Fruit fly (Drosophila melanogaster) Kc167 (cell line): ENCODE results near the gene msd5.

Experiments used
- h ChIP-seq: fragments of >200 bp; optimal IDR thresholded peaks from 3 replicates; lab custom pipeline; 2018; ENCODE audit warnings: missing external identifiers
- psq ChIP-seq: fragments of >200 bp; optimal IDR thresholded peaks from 2 replicates; lab custom pipeline; 2017; ENCODE audit warnings: missing external identifiers
- ttk ChIP-seq: sonication (Bioruptor generic); optimal IDR thresholded peaks from 2 replicates; lab custom pipeline; 2017; ENCODE audit warnings: missing external identifiers

dm6 chr3L:1364368-1364767, 31.4 kb upstream of the msd5 start:
- no peak for TF ChIP-seq h (lab: Kevin White, UChicago)
- TF ChIP-seq psq = no peak
- TF ChIP-seq ttk (lab: Kevin White, UChicago) = no peak
